Worm (Caenorhabditis elegans): ENCODE results near the gene ttr-44.

Gene ttr-44

DNA sequence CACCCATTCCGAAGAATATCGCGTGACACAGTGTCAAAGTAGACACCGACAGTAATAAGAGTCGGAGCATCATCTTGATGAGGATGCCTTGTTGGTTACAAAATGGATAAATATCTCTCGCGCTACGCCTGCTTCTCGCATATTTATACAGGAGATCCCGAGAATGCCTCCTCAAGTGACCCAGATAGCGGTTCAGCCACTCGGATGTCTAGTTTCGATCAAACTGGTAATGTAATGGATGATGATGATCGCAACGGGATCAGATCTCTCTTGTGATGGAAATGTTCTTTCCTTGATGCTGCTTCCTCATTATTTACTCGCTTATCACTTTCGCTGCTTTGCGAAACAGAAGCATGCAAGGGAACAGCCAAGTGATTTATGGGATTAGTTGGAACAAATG is 33.3 kb upstream of the ttr-44 start, which contains the start of gene grl-17:
TSS of gene grl-17 (minus strand) at position 101 of the 400 bp plus-strand sequence.
- no peak for TF ChIP-seq lsy-12 (tag; optimal IDR thresholded peaks at IDR 0.05)

DNA sequence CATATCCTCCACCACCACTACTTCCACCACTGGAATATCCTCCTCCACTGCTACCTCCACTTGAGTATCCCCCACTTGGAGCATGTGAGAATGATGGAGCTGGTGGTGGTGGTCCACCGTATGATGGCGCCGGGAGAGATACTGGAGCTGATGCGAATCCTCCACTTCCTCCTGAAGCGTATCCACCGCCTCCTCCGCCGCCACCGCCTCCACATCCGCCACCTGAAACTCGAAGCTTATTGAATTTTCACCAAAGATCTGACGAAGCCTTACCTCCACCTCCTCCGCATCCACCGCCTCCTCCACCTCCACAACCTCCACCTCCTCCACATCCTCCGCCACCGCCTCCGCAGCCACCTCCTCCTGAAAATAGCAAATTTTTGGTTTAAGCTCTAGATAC is 32.2 kb upstream of the ttr-44 start:
- TF ChIP-seq nhr-77 (tag; optimal IDR thresholded peaks at IDR 0.05) (no peak), jun-1 (tag; optimal IDR thresholded peaks at IDR 0.05) (no peak), nhr-43 (tag; optimal IDR thresholded peaks at IDR 0.05; ENCODE audit: poor library complexity, severe bottlenecking) (no peak), eor-1 (tag; optimal IDR thresholded peaks at IDR 0.05) (no peak), sea-2 (GFP tag; optimal IDR thresholded peaks at IDR 0.05) (no peak), nhr-12 (tag; optimal IDR thresholded peaks at IDR 0.05) (no peak), egl-5 (tag; optimal IDR thresholded peaks at IDR 0.05) (no peak), nhr-76 (tag; optimal IDR thresholded peaks at IDR 0.05) (no peak), nhr-237 (tag; optimal IDR thresholded peaks at IDR 0.05) (no peak), nhr-11 (tag; optimal IDR thresholded peaks at IDR 0.05) (no peak), unc-39 (tag; optimal IDR thresholded peaks at IDR 0.05) (no peak), fos-1 (tag; optimal IDR thresholded peaks at IDR 0.05) (no peak), elt-2 (tag; optimal IDR thresholded peaks at IDR 0.05) (no peak), ZK546.5 (tag; optimal IDR thresholded peaks at IDR 0.05) (no peak)

DNA sequence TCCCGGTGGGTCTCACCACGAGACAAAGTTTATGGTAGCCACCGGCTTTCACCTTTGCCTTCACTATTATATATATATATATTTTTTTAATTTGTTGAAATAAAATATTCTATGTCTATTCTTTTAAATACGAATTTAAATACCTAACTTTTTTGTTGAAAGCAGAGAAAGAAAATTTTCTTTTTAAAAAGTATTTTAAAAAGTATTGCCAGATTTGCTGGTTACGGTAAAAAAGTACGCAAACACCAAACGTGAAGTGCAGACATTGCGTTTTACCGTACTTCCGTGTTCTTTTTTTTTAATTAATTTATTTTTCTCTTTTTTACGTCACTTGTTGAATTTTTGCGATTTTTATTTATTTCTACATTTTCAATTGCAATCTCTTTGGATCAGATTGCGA is 29.4 kb upstream of the ttr-44 start, which contains the start of gene C56A3.8:
TSS of gene C56A3.8 (plus strand) at position 301 of the 400 bp plus-strand sequence.
- TF ChIP-seq egl-27 (tag; optimal IDR thresholded peaks at IDR 0.05) (no peak), nhr-23 (tag; optimal IDR thresholded peaks at IDR 0.05) (no peak), nhr-237 (tag; optimal IDR thresholded peaks at IDR 0.05) (no peak), elt-3 (tag; optimal IDR thresholded peaks at IDR 0.05) (no peak), egl-5 (tag; optimal IDR thresholded peaks at IDR 0.05) (no peak), R02D3.7 (tag; optimal IDR thresholded peaks at IDR 0.05) (no peak), lin-15B (tag; optimal IDR thresholded peaks at IDR 0.05) (no peak), mml-1 (tag; optimal IDR thresholded peaks at IDR 0.05) (no peak), ceh-16 (tag; optimal IDR thresholded peaks at IDR 0.05) (no peak), ama-1 (optimal IDR thresholded peaks at IDR 0.05) (no peak), elt-2 (tag; optimal IDR thresholded peaks at IDR 0.05) (no peak), fkh-10 (GFP tag; optimal IDR thresholded peaks at IDR 0.05) (no peak), snpc-4 (tag; optimal IDR thresholded peaks at IDR 0.05) (no peak), aly-2 (tag; optimal IDR thresholded peaks at IDR 0.05) (no peak), unc-39 (tag; optimal IDR thresholded peaks at IDR 0.05) (no peak), fos-1 (tag; optimal IDR thresholded peaks at IDR 0.05) (no peak), zag-1 (tag; optimal IDR thresholded peaks at IDR 0.05) (no peak), hmg-11 (tag; optimal IDR thresholded peaks at IDR 0.05) (no peak), nfya-1 (tag; optimal IDR thresholded peaks at IDR 0.05; ENCODE audit: insufficient read depth) (no peak)

- peak; percentile 68 for TF ChIP-seq nfya-1 (tag; optimal IDR thresholded peaks at IDR 0.05; ENCODE audit: insufficient read depth)
- TF ChIP-seq pqm-1 (tag; optimal IDR thresholded peaks at IDR 0.05): peak; percentile 92
- TF ChIP-seq nhr-12 (tag; optimal IDR thresholded peaks at IDR 0.05): no peak
- peak; percentile 83 for TF ChIP-seq pha-4 (tag; optimal IDR thresholded peaks at IDR 0.05)
- TF ChIP-seq sea-2 (GFP tag; optimal IDR thresholded peaks at IDR 0.05): no peak
- peak; percentile 40 for TF ChIP-seq nhr-25 (tag; optimal IDR thresholded peaks at IDR 0.05)
- TF ChIP-seq nhr-67 (tag; optimal IDR thresholded peaks at IDR 0.05): no peak
- TF ChIP-seq eor-1 (tag; optimal IDR thresholded peaks at IDR 0.05): no peak
- TF ChIP-seq snpc-4 (tag; optimal IDR thresholded peaks at IDR 0.05): peak; percentile 24
- peak; percentile 52 for TF ChIP-seq hmg-11 (tag; optimal IDR thresholded peaks at IDR 0.05)
- no peak for TF ChIP-seq ceh-16 (tag; optimal IDR thresholded peaks at IDR 0.05)
- peak; percentile 70 for TF ChIP-seq lin-39 (tag; optimal IDR thresholded peaks at IDR 0.05)
- TF ChIP-seq jun-1 (tag; optimal IDR thresholded peaks at IDR 0.05): peak; percentile 89
- TF ChIP-seq ztf-4 (tag; optimal IDR thresholded peaks at IDR 0.05): no peak
- no peak for TF ChIP-seq egl-27 (tag; optimal IDR thresholded peaks at IDR 0.05)
- no peak for TF ChIP-seq ama-1 (optimal IDR thresholded peaks at IDR 0.05)
- peak; percentile 92 for TF ChIP-seq elt-2 (tag; optimal IDR thresholded peaks at IDR 0.05)
- peak; percentile 72 for TF ChIP-seq lsy-12 (tag; optimal IDR thresholded peaks at IDR 0.05)
- TF ChIP-seq ZK546.5 (tag; optimal IDR thresholded peaks at IDR 0.05): no peak
- no peak for TF ChIP-seq fos-1 (tag; optimal IDR thresholded peaks at IDR 0.05)
- peak; percentile 91 for TF ChIP-seq nhr-43 (tag; optimal IDR thresholded peaks at IDR 0.05; ENCODE audit: poor library complexity, severe bottlenecking)
- TF ChIP-seq nhr-28 (tag; optimal IDR thresholded peaks at IDR 0.05): no peak
- peak; percentile 51 for TF ChIP-seq fkh-10 (GFP tag; optimal IDR thresholded peaks at IDR 0.05)
- no peak for TF ChIP-seq unc-62 (GFP tag; optimal IDR thresholded peaks at IDR 0.05)
- TF ChIP-seq lin-15B (tag; optimal IDR thresholded peaks at IDR 0.05): peak; percentile 82
- no peak for TF ChIP-seq daf-12 (tag; optimal IDR thresholded peaks at IDR 0.05)
- TF ChIP-seq ceh-9 (tag; optimal IDR thresholded peaks at IDR 0.05): no peak
- no peak for TF ChIP-seq aly-2 (tag; optimal IDR thresholded peaks at IDR 0.05)
- TF ChIP-seq mml-1 (tag; optimal IDR thresholded peaks at IDR 0.05): no peak
- no peak for TF ChIP-seq ztf-11 (tag; optimal IDR thresholded peaks at IDR 0.05)
- no peak for TF ChIP-seq nhr-77 (tag; optimal IDR thresholded peaks at IDR 0.05)
- TF ChIP-seq zag-1 (tag; optimal IDR thresholded peaks at IDR 0.05): no peak
- no peak for TF ChIP-seq nhr-76 (tag; optimal IDR thresholded peaks at IDR 0.05)
- no peak for TF ChIP-seq nhr-11 (tag; optimal IDR thresholded peaks at IDR 0.05)
- no peak for TF ChIP-seq mdl-1 (tag; optimal IDR thresholded peaks at IDR 0.05)
- TF ChIP-seq fkh-2 (tag; optimal IDR thresholded peaks at IDR 0.05): no peak
- no peak for TF ChIP-seq elt-1 (tag; optimal IDR thresholded peaks at IDR 0.05)
- TF ChIP-seq egl-5 (tag; optimal IDR thresholded peaks at IDR 0.05): peak; percentile 63
- TF ChIP-seq R02D3.7 (tag; optimal IDR thresholded peaks at IDR 0.05): peak; percentile 64
- peak; percentile 76 for TF ChIP-seq nhr-23 (tag; optimal IDR thresholded peaks at IDR 0.05)
- TF ChIP-seq unc-39 (tag; optimal IDR thresholded peaks at IDR 0.05): no peak
Measured at ce11 chrV:13556746-13557145, 26.2 kb upstream of the ttr-44 start, which contains the start of gene cav-2. Gene cav-2, plus strand, starts transcription at chrV:13557104.

Measured in whole organism, L3 larva.